Worm (Caenorhabditis elegans): ENCODE data around the gene R53.4.

DNA sequence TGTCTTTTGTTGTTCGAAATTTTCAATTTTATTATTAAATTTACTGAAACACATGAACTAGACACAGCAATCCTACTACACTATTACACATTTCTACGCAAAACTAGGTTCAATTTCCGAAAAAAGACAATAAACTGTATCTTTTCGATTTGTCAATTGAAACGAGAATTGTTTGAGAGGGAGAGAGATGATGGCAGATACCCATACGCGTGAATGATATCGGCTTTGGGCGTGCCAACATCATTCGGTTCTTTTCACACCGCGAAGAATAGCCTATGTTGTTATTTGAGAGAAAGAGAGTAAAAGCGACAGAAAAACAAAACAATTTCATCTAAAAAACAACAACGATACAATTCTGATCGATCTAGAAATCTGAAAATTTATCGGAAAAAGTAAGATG is 43.9 kb upstream of the R53.4 start:
- TF ChIP-seq C17E4.6 (GFP tag; IDR thresholded peaks at IDR 0.05) (no peak), him-1 (tag; optimal IDR thresholded peaks at IDR 0.05) (no peak), cebp-2 (GFP tag; IDR thresholded peaks at IDR 0.05) (no peak), dpff-1 (tag; optimal IDR thresholded peaks at IDR 0.05) (no peak), xnd-1 (tag; optimal IDR thresholded peaks at IDR 0.05) (no peak), rpc-1 (optimal IDR thresholded peaks at IDR 0.05) (no peak), rpc-1 (tag; optimal IDR thresholded peaks at IDR 0.05) (no peak), Y79H2A.3 (GFP tag; conservative IDR thresholded peaks at IDR 0.05) (no peak), snpc-4 (GFP tag; optimal IDR thresholded peaks at IDR 0.05) (no peak), snpc-4 (tag; optimal IDR thresholded peaks at IDR 0.05) (no peak), bed-1 (GFP tag; IDR thresholded peaks at IDR 0.05) (no peak), egl-18 (GFP tag; IDR thresholded peaks at IDR 0.05) (no peak), ceh-79 (tag; optimal IDR thresholded peaks at IDR 0.05) (no peak)

Measured in whole organism, young adult.